Worm (Caenorhabditis elegans) whole organism, mixed stage, embryonic: Measurements from ENCODE around the gene Y50D4A.4.

ENCODE experiments used
- M03D4.4 ChIP-seq: sonication (generic microtip); optimal IDR thresholded peaks from 2 replicates; lab custom pipeline; 2017; ENCODE audit warnings: mild to moderate bottlenecking, missing genetic modification characterization, missing compliant biosample characterization
- bed-3 ChIP-seq: fragments of 200-800 bp; sonication (Bioruptor generic); optimal IDR thresholded peaks from 3 replicates; lab custom pipeline; 2018; ENCODE audit warnings: mild to moderate bottlenecking, missing genetic modification characterization, moderate library complexity, missing compliant biosample characterization
- blmp-1 ChIP-seq: fragments of 150-350 bp; optimal IDR thresholded peaks from 2 replicates; lab custom pipeline; 2014; ENCODE audit warnings: missing biosample characterization, missing genetic modification characterization
- ceh-39 ChIP-seq: fragments of 150-350 bp; optimal IDR thresholded peaks from 2 replicates; lab custom pipeline; 2014; ENCODE audit warnings: missing biosample characterization, missing genetic modification characterization
- ceh-83 ChIP-seq: fragments of 200-800 bp; sonication (Bioruptor generic); optimal IDR thresholded peaks from 2 replicates; lab custom pipeline; 2018; ENCODE audit warnings: mild to moderate bottlenecking, missing genetic modification characterization, missing compliant biosample characterization
- ces-1 ChIP-seq: fragments of 150-350 bp; optimal IDR thresholded peaks from 2 replicates; lab custom pipeline; 2014; ENCODE audit warnings: missing biosample characterization, missing genetic modification reagents, missing genetic modification characterization
- cnd-1 ChIP-seq: fragments of 200-800 bp; sonication (Bioruptor generic); optimal IDR thresholded peaks from 2 replicates; lab custom pipeline; 2018; ENCODE audit warnings: mild to moderate bottlenecking, missing genetic modification characterization, missing compliant biosample characterization
- drap-1 ChIP-seq: fragments of 200-800 bp; sonication (Bioruptor generic); optimal IDR thresholded peaks from 3 replicates; lab custom pipeline; 2018; ENCODE audit warnings: mild to moderate bottlenecking, missing genetic modification characterization, missing compliant biosample characterization
- elt-1 ChIP-seq: sonication (generic microtip); optimal IDR thresholded peaks from 2 replicates; lab custom pipeline; 2017; ENCODE audit warnings: missing genetic modification characterization, mild to moderate bottlenecking, missing compliant biosample characterization, antibody characterized with exemption, moderate library complexity, borderline replicate concordance; ENCODE audit not compliant: insufficient read depth
- elt-3 ChIP-seq: fragments of 150-350 bp; optimal IDR thresholded peaks from 2 replicates; lab custom pipeline; 2014; ENCODE audit warnings: missing biosample characterization, missing genetic modification characterization
- flh-1 ChIP-seq: fragments of 200-800 bp; sonication (Bioruptor generic); optimal IDR thresholded peaks from 2 replicates; lab custom pipeline; 2018; ENCODE audit warnings: mild to moderate bottlenecking, missing genetic modification characterization, moderate library complexity, missing compliant biosample characterization
- ham-2 ChIP-seq: fragments of 200-800 bp; sonication (Bioruptor generic); optimal IDR thresholded peaks from 2 replicates; lab custom pipeline; 2018; ENCODE audit warnings: mild to moderate bottlenecking, missing genetic modification characterization, missing compliant biosample characterization
- hlh-1 ChIP-seq: fragments of 150-350 bp; optimal IDR thresholded peaks from 2 replicates; lab custom pipeline; 2014; ENCODE audit warnings: missing biosample characterization, missing genetic modification reagents, missing genetic modification characterization
- lin-13 ChIP-seq: fragments of 150-350 bp; optimal IDR thresholded peaks from 2 replicates; lab custom pipeline; 2014; ENCODE audit warnings: missing biosample characterization, missing genetic modification characterization
- lin-32 ChIP-seq: fragments of 200-800 bp; sonication (Bioruptor generic); optimal IDR thresholded peaks from 2 replicates; lab custom pipeline; 2018; ENCODE audit warnings: mild to moderate bottlenecking, missing genetic modification characterization, missing compliant biosample characterization
- mab-5 ChIP-seq: fragments of 150-350 bp; optimal IDR thresholded peaks from 2 replicates; lab custom pipeline; 2014; ENCODE audit warnings: missing biosample characterization, missing genetic modification characterization
- mep-1 ChIP-seq: fragments of 150-350 bp; optimal IDR thresholded peaks from 2 replicates; lab custom pipeline; 2017; ENCODE audit warnings: missing biosample characterization, missing genetic modification reagents, missing genetic modification characterization, inconsistent platforms
- mls-2 ChIP-seq: sonication (generic microtip); optimal IDR thresholded peaks from 2 replicates; lab custom pipeline; 2016; ENCODE audit warnings: mild to moderate bottlenecking, missing genetic modification characterization, moderate library complexity, missing compliant biosample characterization
- nhr-12 ChIP-seq: fragments of 150-350 bp; optimal IDR thresholded peaks from 2 replicates; lab custom pipeline; 2014; ENCODE audit warnings: missing biosample characterization, missing genetic modification characterization
- nhr-2 ChIP-seq: fragments of 150-350 bp; optimal IDR thresholded peaks from 2 replicates; lab custom pipeline; 2014; ENCODE audit warnings: missing biosample characterization, missing genetic modification characterization
- nhr-237 ChIP-seq: fragments of 150-350 bp; optimal IDR thresholded peaks from 2 replicates; lab custom pipeline; 2014; ENCODE audit warnings: missing biosample characterization, missing genetic modification characterization
- nhr-28 ChIP-seq: fragments of 150-350 bp; optimal IDR thresholded peaks from 2 replicates; lab custom pipeline; 2014; ENCODE audit warnings: missing biosample characterization, missing genetic modification characterization
- nhr-76 ChIP-seq: sonication (generic microtip); optimal IDR thresholded peaks from 2 replicates; lab custom pipeline; 2017; ENCODE audit warnings: missing biosample characterization, missing genetic modification characterization
- pha-4 ChIP-seq: fragments of 150-350 bp; optimal IDR thresholded peaks from 2 replicates; lab custom pipeline; 2018; ENCODE audit warnings: missing biosample characterization, missing genetic modification reagents, missing genetic modification characterization
- sem-2 ChIP-seq: fragments of 200-800 bp; sonication (Bioruptor generic); optimal IDR thresholded peaks from 2 replicates; lab custom pipeline; 2018; ENCODE audit warnings: mild to moderate bottlenecking, missing genetic modification characterization, missing compliant biosample characterization
- snpc-4 ChIP-seq: fragments of 150-350 bp; optimal IDR thresholded peaks from 2 replicates; lab custom pipeline; 2014; ENCODE audit warnings: missing biosample characterization, missing genetic modification characterization
- tbx-8 ChIP-seq: fragments of 200-800 bp; sonication (Bioruptor generic); optimal IDR thresholded peaks from 2 replicates; lab custom pipeline; 2018; ENCODE audit warnings: mild to moderate bottlenecking, missing genetic modification characterization, moderate library complexity, missing compliant biosample characterization
- unc-120 ChIP-seq: sonication (generic microtip); optimal IDR thresholded peaks from 2 replicates; lab custom pipeline; 2017; ENCODE audit warnings: missing genetic modification characterization, missing compliant biosample characterization; ENCODE audit not compliant: poor library complexity, severe bottlenecking
- unc-39 ChIP-seq: fragments of 150-350 bp; optimal IDR thresholded peaks from 2 replicates; lab custom pipeline; 2014; ENCODE audit warnings: missing biosample characterization, missing genetic modification characterization
- unc-62 ChIP-seq: fragments of 150-350 bp; optimal IDR thresholded peaks from 2 replicates; lab custom pipeline; 2014; ENCODE audit warnings: missing biosample characterization, missing genetic modification reagents, missing genetic modification characterization
- zip-8 ChIP-seq: fragments of 150-350 bp; optimal IDR thresholded peaks from 2 replicates; lab custom pipeline; 2014; ENCODE audit warnings: missing biosample characterization, missing genetic modification characterization
- ztf-11 ChIP-seq: fragments of 150-350 bp; optimal IDR thresholded peaks from 2 replicates; lab custom pipeline; 2014; ENCODE audit warnings: missing biosample characterization, missing genetic modification characterization

Gene Y50D4A.4

DNA sequence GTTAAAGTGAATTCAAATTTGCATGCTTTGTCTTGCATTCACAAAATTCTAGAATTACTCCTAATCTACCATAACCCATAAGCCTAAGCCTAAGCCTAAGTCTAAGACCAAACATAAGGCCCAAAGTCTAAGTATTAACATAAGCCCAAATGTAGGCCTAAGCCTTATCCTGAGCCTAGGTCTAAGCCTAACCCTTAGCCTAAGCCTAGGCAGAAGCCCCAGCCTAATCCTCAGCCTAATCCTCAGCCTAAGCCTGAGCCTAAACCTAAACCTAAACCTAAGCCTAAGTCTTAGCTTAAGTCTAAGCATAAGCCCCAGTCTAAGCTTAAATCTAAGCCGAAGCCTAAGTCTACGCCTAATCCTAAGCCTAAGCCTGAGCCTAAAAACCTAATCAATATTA is 25.3 kb downstream of the Y50D4A.4 start:
- TF ChIP-seq ceh-83, result no peak
- TF ChIP-seq zip-8 (tag; lab: Kevin White, UChicago), result no peak
- TF ChIP-seq cnd-1 (tag; lab: Kevin White, UChicago), result no peak
- TF ChIP-seq lin-32 (GFP tag; lab: Kevin White, UChicago), result no peak
- TF ChIP-seq blmp-1, result no peak
- TF ChIP-seq ces-1 (GFP tag; lab: Kevin White, UChicago), result no peak
- TF ChIP-seq unc-39 (tag; lab: Kevin White, UChicago), result no peak
- no peak for TF ChIP-seq nhr-12 (tag; lab: Kevin White, UChicago)
- TF ChIP-seq flh-1 (GFP tag; lab: Kevin White, UChicago), result no peak
- TF ChIP-seq nhr-237, result no peak
- TF ChIP-seq lin-13 (tag; lab: Kevin White, UChicago), result no peak
- no peak for TF ChIP-seq ham-2 (GFP tag; lab: Kevin White, UChicago)
- TF ChIP-seq snpc-4 (tag; lab: Kevin White, UChicago), result no peak
- TF ChIP-seq mls-2, result no peak
- TF ChIP-seq M03D4.4 (tag; lab: Kevin White, UChicago), result no peak
- TF ChIP-seq sem-2 (GFP tag; lab: Kevin White, UChicago), result no peak
- no peak for TF ChIP-seq unc-120 (tag; lab: Kevin White, UChicago)
- no peak for TF ChIP-seq nhr-28 (tag; lab: Kevin White, UChicago)

DNA sequence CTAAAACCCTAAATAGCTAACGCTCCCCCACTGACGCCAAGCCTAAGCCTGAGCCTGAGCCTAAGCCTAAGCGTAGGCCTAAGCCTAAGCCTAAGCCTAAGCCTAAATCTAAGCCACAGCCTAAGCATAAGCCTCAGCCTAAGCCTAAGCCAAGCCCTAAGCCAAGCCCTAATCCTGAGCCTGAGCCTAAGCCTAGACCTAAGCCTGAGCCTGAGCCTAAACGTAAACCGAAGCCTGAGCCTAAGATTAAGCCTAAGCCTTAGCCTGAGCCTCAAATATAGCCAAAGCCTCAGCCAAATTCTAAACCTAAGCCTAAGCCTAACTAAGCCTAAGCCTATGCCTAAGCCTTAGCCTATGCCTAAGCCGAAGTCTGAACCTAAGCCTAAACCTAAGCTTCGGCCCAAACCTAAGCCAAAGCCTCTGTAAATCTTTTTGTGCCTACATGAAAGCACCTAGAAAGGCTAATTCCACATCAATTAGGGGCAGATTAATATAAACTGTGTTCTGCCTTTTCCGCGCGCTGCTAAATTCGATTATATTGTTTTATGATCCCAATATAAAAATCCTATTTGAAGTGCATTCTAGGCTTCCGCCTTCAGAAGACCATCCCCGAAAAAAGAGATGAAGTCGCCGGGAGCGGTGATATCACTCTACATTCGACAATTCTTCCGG is 30.7 kb downstream of the Y50D4A.4 start, which contains the start of gene ptr-16:
TSS of gene ptr-16 (plus strand) at position 622 of the 672 bp plus-strand sequence.
- TF ChIP-seq snpc-4 (tag; lab: Kevin White, UChicago), result no peak
- no peak for TF ChIP-seq hlh-1 (tag; lab: Kevin White, UChicago)
- TF ChIP-seq ceh-83, result peak; percentile 24
- TF ChIP-seq ceh-39, result no peak

DNA sequence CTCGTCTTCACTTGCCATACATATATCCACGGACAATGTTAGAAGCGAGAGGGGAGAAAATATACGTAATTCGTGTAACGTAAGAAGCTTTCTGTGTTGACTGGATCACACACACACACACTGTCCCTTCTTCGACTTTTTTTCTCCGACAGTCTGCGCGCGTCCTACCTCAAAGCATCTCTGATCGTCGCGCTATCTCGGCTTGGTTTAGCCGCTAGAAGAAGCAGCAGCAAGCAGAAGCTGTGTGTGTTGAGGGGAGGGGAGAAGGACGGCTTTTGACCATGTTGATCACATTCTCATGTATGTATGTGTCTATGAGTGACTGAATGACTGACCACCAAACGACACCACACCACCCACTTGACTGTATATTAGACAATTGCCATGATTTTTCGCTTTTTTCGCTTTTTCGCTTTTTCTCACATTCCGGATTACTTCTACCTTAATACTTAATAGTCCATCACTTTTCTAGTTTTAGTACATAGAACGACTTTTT is 31.7 kb downstream of the Y50D4A.4 start, which contains the start of gene T21H3.5:
TSS of gene T21H3.5 (minus strand) at position 98 of the 496 bp plus-strand sequence.
- TF ChIP-seq ham-2 (GFP tag; lab: Kevin White, UChicago), result peak; percentile 87
- TF ChIP-seq lin-32 (GFP tag; lab: Kevin White, UChicago), result no peak

DNA sequence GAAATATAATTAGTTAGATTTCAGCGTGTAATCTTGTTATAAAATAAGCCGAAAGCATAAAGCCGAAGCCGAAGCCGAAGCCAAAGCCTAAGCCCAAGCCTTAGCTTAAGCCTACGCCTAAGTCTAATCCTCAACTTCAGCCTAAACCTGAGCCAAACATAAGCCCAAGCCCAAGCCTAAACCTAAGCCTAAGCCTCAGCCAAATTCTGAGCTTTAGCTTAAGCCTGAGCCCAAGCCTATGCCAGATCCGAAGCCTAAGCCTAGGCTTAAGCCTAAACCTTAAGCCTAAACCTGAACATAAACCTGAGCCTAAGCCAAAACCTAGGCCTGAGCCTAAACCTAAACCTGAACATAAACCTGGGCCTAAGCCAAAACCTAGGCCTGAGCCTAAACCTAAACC is 35.2 kb downstream of the Y50D4A.4 start:
- TF ChIP-seq elt-1 (no peak), mep-1 (no peak), drap-1 (GFP tag; lab: Kevin White, UChicago) (no peak), nhr-2 (tag; lab: Kevin White, UChicago) (no peak), sem-2 (GFP tag; lab: Kevin White, UChicago) (no peak), pha-4 (no peak), ceh-83 (no peak), bed-3 (GFP tag; lab: Kevin White, UChicago) (no peak), ces-1 (GFP tag; lab: Kevin White, UChicago) (no peak), unc-62 (GFP tag; lab: Kevin White, UChicago) (no peak), mab-5 (no peak), zip-8 (tag; lab: Kevin White, UChicago) (no peak), hlh-1 (tag; lab: Kevin White, UChicago) (no peak), ztf-11 (tag; lab: Kevin White, UChicago) (no peak), blmp-1 (no peak), unc-39 (tag; lab: Kevin White, UChicago) (no peak), ham-2 (GFP tag; lab: Kevin White, UChicago) (no peak), nhr-76 (tag; lab: Kevin White, UChicago) (no peak), elt-3 (tag; lab: Kevin White, UChicago) (no peak), unc-120 (tag; lab: Kevin White, UChicago) (no peak)

ce11 chrV:1158247-1158646 is 37.7 kb downstream of the Y50D4A.4 start:
- TF ChIP-seq zip-8 (tag; lab: Kevin White, UChicago) (no peak), unc-120 (tag; lab: Kevin White, UChicago) (no peak), elt-1 (no peak), ceh-83 (no peak), unc-39 (tag; lab: Kevin White, UChicago) (no peak), lin-32 (GFP tag; lab: Kevin White, UChicago) (no peak), drap-1 (GFP tag; lab: Kevin White, UChicago) (no peak), sem-2 (GFP tag; lab: Kevin White, UChicago) (no peak), nhr-2 (tag; lab: Kevin White, UChicago) (no peak), nhr-76 (tag; lab: Kevin White, UChicago) (no peak), tbx-8 (GFP tag; lab: Kevin White, UChicago) (no peak), lin-13 (tag; lab: Kevin White, UChicago) (no peak), hlh-1 (tag; lab: Kevin White, UChicago) (no peak), bed-3 (GFP tag; lab: Kevin White, UChicago) (no peak), elt-3 (tag; lab: Kevin White, UChicago) (no peak), ztf-11 (tag; lab: Kevin White, UChicago) (no peak), pha-4 (no peak), ham-2 (GFP tag; lab: Kevin White, UChicago) (no peak), nhr-28 (tag; lab: Kevin White, UChicago) (no peak)
- TF ChIP-seq, all 35 proteins: peak for 0
